Worm (Caenorhabditis elegans) whole organism, early embryonic: ENCODE data around the gene srr-8.

Experiments
- B0310.2 ChIP-seq: sonication (generic microtip); optimal IDR thresholded peaks from 2 replicates; lab custom pipeline; 2016; ENCODE audit warnings: mild to moderate bottlenecking, missing genetic modification characterization, missing compliant biosample characterization
- F13C5.2 ChIP-seq: sonication (generic microtip); optimal IDR thresholded peaks from 2 replicates; lab custom pipeline; 2017; ENCODE audit warnings: mild to moderate bottlenecking, missing genetic modification characterization, inconsistent platforms, missing compliant biosample characterization
- ama-1 ChIP-seq: fragments of 150-350 bp; optimal IDR thresholded peaks from 2 replicates; lab custom pipeline; 2014
- ceh-13 ChIP-seq: fragments of 200-800 bp; sonication (Bioruptor generic); optimal IDR thresholded peaks from 2 replicates; lab custom pipeline; 2018; ENCODE audit warnings: mild to moderate bottlenecking, missing genetic modification characterization, missing compliant biosample characterization
- ets-7 ChIP-seq: sonication (generic microtip); optimal IDR thresholded peaks from 2 replicates; lab custom pipeline; 2016; ENCODE audit warnings: missing genotype, missing genetic modification characterization, missing compliant biosample characterization
- flt-1 ChIP-seq: fragments of 200-800 bp; sonication (Bioruptor generic); IDR thresholded peaks from 2 replicates; pipeline ENCODE4 v1.3.6; 2022; ENCODE audit warnings: missing genetic modification characterization, missing compliant biosample characterization
- hmbx-1 ChIP-seq: sonication (generic microtip); optimal IDR thresholded peaks from 2 replicates; lab custom pipeline; 2016; ENCODE audit warnings: mild to moderate bottlenecking, missing genetic modification characterization, missing compliant biosample characterization
- hmg-4 ChIP-seq: fragments of 200-800 bp; sonication (Bioruptor generic); optimal IDR thresholded peaks from 2 replicates; lab custom pipeline; 2018; ENCODE audit warnings: mild to moderate bottlenecking, missing genetic modification characterization, missing compliant biosample characterization
- hnd-1 ChIP-seq: sonication (generic microtip); optimal IDR thresholded peaks from 2 replicates; lab custom pipeline; 2016; ENCODE audit warnings: missing genetic modification characterization, missing compliant biosample characterization
- pes-1 ChIP-seq: fragments of 200-800 bp; sonication (Bioruptor generic); IDR thresholded peaks from 2 replicates; pipeline ENCODE4 v1.3.6; 2022; ENCODE audit warnings: missing genetic modification reagents, missing genetic modification characterization, missing compliant biosample characterization
- scrt-1 ChIP-seq: fragments of 200-800 bp; sonication (Bioruptor generic); IDR thresholded peaks from 2 replicates; pipeline ENCODE4 v1.3.6; 2022; ENCODE audit warnings: missing genetic modification characterization, missing compliant biosample characterization
- sea-1 ChIP-seq: fragments of 200-800 bp; sonication (Bioruptor generic); conservative IDR thresholded peaks from 2 replicates; pipeline ENCODE4 v1.3.6; 2022; ENCODE audit warnings: missing genetic modification characterization, missing compliant biosample characterization
- tbx-37 ChIP-seq: fragments of 200-800 bp; sonication (Bioruptor generic); conservative IDR thresholded peaks from 2 replicates; pipeline ENCODE4 v1.3.6; 2022; ENCODE audit warnings: missing genetic modification reagents, missing genetic modification characterization, missing compliant biosample characterization

DNA sequence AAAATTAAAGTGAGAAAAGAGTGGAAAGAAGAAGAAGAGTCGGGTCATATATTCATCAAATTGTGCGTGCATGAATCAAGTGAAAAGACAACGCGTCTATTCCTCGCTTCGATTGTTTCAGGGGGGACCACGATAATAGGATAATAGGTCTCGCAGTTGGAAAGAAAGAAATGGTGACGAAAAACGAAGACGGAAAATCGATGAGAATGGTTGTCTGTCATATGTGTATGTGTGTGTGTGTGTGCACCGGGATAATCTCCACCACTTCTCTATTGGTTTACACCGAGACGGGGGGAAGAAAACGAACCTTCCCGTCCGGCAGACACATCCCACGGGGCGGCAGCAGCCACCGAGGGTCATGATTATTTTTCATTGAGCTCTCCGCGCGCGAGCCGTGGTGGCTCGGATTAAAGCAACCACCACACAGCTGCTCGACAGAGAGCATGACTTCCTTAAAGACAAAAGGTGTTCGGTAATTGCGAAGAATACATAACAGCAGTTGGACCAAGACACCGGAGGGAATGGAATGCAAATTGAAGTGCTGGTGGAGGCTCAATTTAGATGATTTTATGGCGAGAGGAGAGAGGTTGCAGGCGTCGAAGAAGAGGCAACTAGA, 37.4 kb upstream of the srr-8 start:
- TF ChIP-seq ama-1 (lab: Kevin White, UChicago) (no peak), scrt-1 (GFP tag; lab: Robert Waterston, UW) (peak; percentile 78), B0310.2 (tag; lab: Kevin White, UChicago) (no peak), sea-1 (GFP tag; lab: Robert Waterston, UW) (no peak), tbx-37 (GFP tag; lab: Robert Waterston, UW) (no peak), F13C5.2 (tag; lab: Kevin White, UChicago) (no peak), ets-7 (no peak), hmbx-1 (no peak), hnd-1 (no peak), hmg-4 (GFP tag; lab: Kevin White, UChicago) (peak; percentile 52), flt-1 (GFP tag; lab: Robert Waterston, UW) (no peak; the same call in 1 of the 2 replicates), ceh-13 (GFP tag; lab: Kevin White, UChicago) (no peak), pes-1 (GFP tag; lab: Robert Waterston, UW) (no peak)
